Worm (Caenorhabditis elegans) whole organism, midembryonic: ENCODE measurements around the gene F47B10.6.

ENCODE experiments used
- T22C8.4 ChIP-seq: fragments of 200-800 bp; sonication (Bioruptor generic); IDR thresholded peaks from 2 replicates; pipeline ENCODE4 v1.3.6; 2022; ENCODE audit warnings: missing genetic modification characterization, missing compliant biosample characterization
- cog-1 ChIP-seq: sonication (generic microtip); optimal IDR thresholded peaks from 2 replicates; lab custom pipeline; 2016; ENCODE audit warnings: missing genetic modification characterization, missing compliant biosample characterization
- flt-1 ChIP-seq: fragments of 200-800 bp; sonication (Bioruptor generic); IDR thresholded peaks from 2 replicates; pipeline ENCODE4 v1.3.6; 2022; ENCODE audit warnings: missing genetic modification characterization, missing compliant biosample characterization
- klf-2 ChIP-seq: fragments of 200-800 bp; sonication (Bioruptor generic); conservative IDR thresholded peaks from 2 replicates; pipeline ENCODE4 v1.3.6; 2022; ENCODE audit warnings: missing genetic modification reagents, missing genetic modification characterization, missing compliant biosample characterization
- ref-1 ChIP-seq: fragments of 200-800 bp; sonication (Bioruptor generic); conservative IDR thresholded peaks from 2 replicates; pipeline ENCODE4 v1.3.6; 2022; ENCODE audit warnings: missing genetic modification reagents, missing genetic modification characterization, missing compliant biosample characterization
- tab-1 ChIP-seq: fragments of 200-800 bp; sonication (Bioruptor generic); IDR thresholded peaks from 2 replicates; pipeline ENCODE4 v1.3.6; 2022; ENCODE audit warnings: missing genetic modification characterization, missing compliant biosample characterization
- ztf-23 ChIP-seq: fragments of 200-800 bp; sonication (Bioruptor generic); IDR thresholded peaks from 2 replicates; pipeline ENCODE4 v1.3.6; 2022; ENCODE audit warnings: missing genetic modification reagents, missing genetic modification characterization, missing compliant biosample characterization
- ztf-29 ChIP-seq: fragments of 200-800 bp; sonication (Bioruptor generic); IDR thresholded peaks from 2 replicates; pipeline ENCODE4 v1.3.6; 2022; ENCODE audit warnings: missing genetic modification reagents, missing genetic modification characterization, missing compliant biosample characterization

- TF ChIP-seq cog-1 (tag; lab: Kevin White, UChicago): no peak
- TF ChIP-seq ref-1 (GFP tag; lab: Robert Waterston, UW): no peak
- TF ChIP-seq ztf-23 (GFP tag; lab: Robert Waterston, UW): no peak
- no peak for TF ChIP-seq ztf-29
- no peak for TF ChIP-seq flt-1 (GFP tag; lab: Robert Waterston, UW)
- no peak for TF ChIP-seq klf-2 (GFP tag; lab: Robert Waterston, UW)
- no peak for TF ChIP-seq T22C8.4 (GFP tag; lab: Robert Waterston, UW)
- no peak for TF ChIP-seq tab-1 (GFP tag; lab: Robert Waterston, UW)
These were observed 6.3 kb upstream of the F47B10.6 start, which contains the start of gene T21E8.6 for ce11 chrX:10881984-10882383.
